Fruit fly (Drosophila melanogaster) whole organism, embryonic: ENCODE measurements around the gene CG6847.

Source experiments
- CG10267 ChIP-seq: fragments of 200-800 bp; sonication (Bioruptor generic); optimal IDR thresholded peaks from 2 replicates; lab custom pipeline; 2018; ENCODE audit warnings: missing biosample characterization, mild to moderate bottlenecking, missing genetic modification characterization, moderate library complexity
- CG10462 ChIP-seq: fragments of 200-800 bp; sonication (Bioruptor generic); optimal IDR thresholded peaks from 2 replicates; lab custom pipeline; 2016; ENCODE audit warnings: missing biosample characterization, missing genetic modification characterization
- CG11696 ChIP-seq: fragments of 200-800 bp; sonication (Bioruptor generic); IDR thresholded peaks from 2 replicates; pipeline ENCODE4 v1.3.6; 2022; ENCODE audit warnings: missing biosample characterization, missing genetic modification characterization
- CG12744 ChIP-seq: fragments of 200-800 bp; sonication (Bioruptor generic); optimal IDR thresholded peaks from 2 replicates; lab custom pipeline; 2016; ENCODE audit warnings: missing biosample characterization, missing genetic modification characterization
- CG13424 ChIP-seq: fragments of 200-800 bp; sonication (Bioruptor generic); optimal IDR thresholded peaks from 2 replicates; lab custom pipeline; 2019; ENCODE audit warnings: missing biosample characterization, mild to moderate bottlenecking, missing genetic modification characterization, moderate library complexity
- CG15269 ChIP-seq: fragments of 200-800 bp; sonication (Bioruptor generic); optimal IDR thresholded peaks from 2 replicates; lab custom pipeline; 2018; ENCODE audit warnings: missing biosample characterization, mild to moderate bottlenecking, missing genetic modification characterization, moderate library complexity
- CG32767 ChIP-seq: fragments of 200-800 bp; sonication (Bioruptor generic); IDR thresholded peaks from 2 replicates; pipeline ENCODE4 v1.3.6; 2022; ENCODE audit warnings: missing biosample characterization, missing genetic modification characterization
- CG3407 ChIP-seq: fragments of 200-800 bp; sonication (Bioruptor generic); optimal IDR thresholded peaks from 2 replicates; lab custom pipeline; 2018; ENCODE audit warnings: missing biosample characterization, mild to moderate bottlenecking, missing genetic modification characterization
- CG5953 ChIP-seq: fragments of 200-800 bp; sonication (Bioruptor generic); IDR thresholded peaks from 2 replicates; pipeline ENCODE4 v1.3.6; 2022; ENCODE audit warnings: missing biosample characterization, missing genetic modification characterization
- CG7357 ChIP-seq: fragments of 200-800 bp; sonication (Bioruptor generic); IDR thresholded peaks from 3 replicates; pipeline ENCODE4 v1.3.6; 2022; ENCODE audit warnings: missing biosample characterization, missing genetic modification characterization
- CG8290 ChIP-seq, 3 experiments: fragments of 200-800 bp; sonication (Bioruptor generic); optimal IDR thresholded peaks; 2 replicates each; lab custom pipeline; 2016 to 2019; ENCODE audit warnings: missing biosample characterization in 3 of 3, missing genetic modification characterization in 3 of 3, mild to moderate bottlenecking in 2 of 3, moderate library complexity in 1 of 3
- CG8388 ChIP-seq: fragments of 200-800 bp; sonication (Bioruptor generic); optimal IDR thresholded peaks from 2 replicates; lab custom pipeline; 2019; ENCODE audit warnings: missing biosample characterization, mild to moderate bottlenecking, missing genetic modification characterization, moderate library complexity
- CG8478 ChIP-seq: fragments of >200 bp; optimal IDR thresholded peaks from 2 replicates; lab custom pipeline; 2018
- CTCF ChIP-seq: fragments of 200-800 bp; sonication (Bioruptor generic); optimal IDR thresholded peaks from 2 replicates; lab custom pipeline; 2017; ENCODE audit warnings: missing biosample characterization, mild to moderate bottlenecking, missing genetic modification characterization, moderate library complexity
- Deaf1 ChIP-seq: fragments of 200-800 bp; optimal IDR thresholded peaks from 3 replicates; lab custom pipeline; 2019; ENCODE audit warnings: missing biosample characterization, mild to moderate bottlenecking, missing genetic modification characterization, moderate library complexity
- Dip3 ChIP-seq: fragments of 200-800 bp; sonication (Bioruptor generic); optimal IDR thresholded peaks from 3 replicates; lab custom pipeline; 2016; ENCODE audit warnings: missing biosample characterization, missing genetic modification characterization
- Doc3 ChIP-seq: fragments of 200-800 bp; sonication (Bioruptor generic); IDR thresholded peaks from 3 replicates; pipeline ENCODE4 v1.3.6; 2022; ENCODE audit warnings: missing biosample characterization, missing genetic modification characterization; ENCODE audit not compliant: partially characterized antibody
- Elba2 ChIP-seq: fragments of 200-800 bp; sonication (Bioruptor generic); optimal IDR thresholded peaks from 3 replicates; lab custom pipeline; 2016; ENCODE audit warnings: missing biosample characterization, missing genetic modification characterization
- Hmr ChIP-seq: fragments of 200-800 bp; sonication (Bioruptor generic); optimal IDR thresholded peaks from 3 replicates; lab custom pipeline; 2017; ENCODE audit warnings: mild to moderate bottlenecking, missing biosample characterization, missing genetic modification reagents, missing genetic modification characterization
- Lim3 ChIP-seq: fragments of 200-800 bp; sonication (Bioruptor generic); IDR thresholded peaks from 2 replicates; pipeline ENCODE4 v1.3.6; 2022; ENCODE audit warnings: missing biosample characterization, missing genetic modification characterization
- PHDP ChIP-seq: fragments of 200-800 bp; sonication (Bioruptor generic); optimal IDR thresholded peaks from 3 replicates; lab custom pipeline; 2018; ENCODE audit warnings: missing biosample characterization, mild to moderate bottlenecking, missing genetic modification characterization, moderate library complexity
- Ravus ChIP-seq: fragments of 200-800 bp; sonication (Bioruptor generic); IDR thresholded peaks from 2 replicates; pipeline ENCODE4 v1.3.6; 2022; ENCODE audit warnings: missing biosample characterization, missing genetic modification characterization
- Scr ChIP-seq: fragments of 200-800 bp; sonication (Bioruptor generic); IDR thresholded peaks from 2 replicates; pipeline ENCODE4 v1.3.6; 2022; ENCODE audit warnings: missing biosample characterization, missing genetic modification characterization; ENCODE audit not compliant: partially characterized antibody
- Six4 ChIP-seq: fragments of 200-800 bp; sonication (Bioruptor generic); optimal IDR thresholded peaks from 2 replicates; lab custom pipeline; 2016; ENCODE audit warnings: missing biosample characterization, missing genetic modification characterization
- Sox100B ChIP-seq: fragments of 200-800 bp; sonication (Bioruptor generic); optimal IDR thresholded peaks from 3 replicates; lab custom pipeline; 2018; ENCODE audit warnings: missing biosample characterization, mild to moderate bottlenecking, missing genetic modification characterization
- Trl ChIP-seq, 3 experiments: fragments of >200 bp in 2 of 3; fragments of 200-800 bp in 1 of 3; sonication (Bioruptor generic) in 1 of 3; optimal IDR thresholded peaks; 2 replicates in 1 of 3; 3 replicates in 2 of 3; lab custom pipeline; 2016 to 2017; ENCODE audit warnings: missing biosample characterization in 1 of 3, missing genetic modification characterization in 1 of 3
- YL-1 ChIP-seq: fragments of 200-800 bp; sonication (Bioruptor generic); optimal IDR thresholded peaks from 3 replicates; lab custom pipeline; 2017; ENCODE audit warnings: missing biosample characterization, mild to moderate bottlenecking, missing genetic modification characterization
- abd-A ChIP-seq: fragments of 200-800 bp; sonication (Bioruptor generic); optimal IDR thresholded peaks from 3 replicates; lab custom pipeline; 2019; ENCODE audit warnings: missing biosample characterization, mild to moderate bottlenecking, missing genetic modification characterization, moderate library complexity
- az2 ChIP-seq: fragments of 200-800 bp; sonication (Bioruptor generic); optimal IDR thresholded peaks from 3 replicates; lab custom pipeline; 2016; ENCODE audit warnings: missing biosample characterization, missing genetic modification characterization
- bab2 ChIP-seq: fragments of 200-800 bp; sonication (Bioruptor generic); optimal IDR thresholded peaks from 2 replicates; lab custom pipeline; 2016; ENCODE audit warnings: missing biosample characterization, missing genetic modification characterization
- cg ChIP-seq: fragments of 200-800 bp; sonication (Bioruptor generic); optimal IDR thresholded peaks from 3 replicates; lab custom pipeline; 2019; ENCODE audit warnings: missing biosample characterization, mild to moderate bottlenecking, missing genetic modification characterization, moderate library complexity
- chinmo ChIP-seq: fragments of 200-800 bp; sonication (Bioruptor generic); IDR thresholded peaks from 4 replicates; pipeline ENCODE4 v1.3.6; 2022; ENCODE audit warnings: missing biosample characterization, missing genetic modification characterization; ENCODE audit not compliant: partially characterized antibody
- crol ChIP-seq: fragments of 200-800 bp; sonication (Bioruptor generic); IDR thresholded peaks from 2 replicates; pipeline ENCODE4 v1.3.6; 2022; ENCODE audit warnings: missing biosample characterization, missing genetic modification characterization
- dmrt99B ChIP-seq: fragments of 200-800 bp; sonication (Bioruptor generic); optimal IDR thresholded peaks from 2 replicates; lab custom pipeline; 2018; ENCODE audit warnings: missing biosample characterization, mild to moderate bottlenecking, missing genetic modification characterization, moderate library complexity
- ewg ChIP-seq: fragments of 200-800 bp; sonication (Bioruptor generic); optimal IDR thresholded peaks from 3 replicates; lab custom pipeline; 2017; ENCODE audit warnings: mild to moderate bottlenecking, missing biosample characterization, missing genetic modification reagents, missing genetic modification characterization
- nerfin-2 ChIP-seq: fragments of 200-800 bp; sonication (Bioruptor generic); IDR thresholded peaks from 2 replicates; pipeline ENCODE4 v1.3.6; 2022; ENCODE audit warnings: missing biosample characterization, missing genetic modification characterization; ENCODE audit not compliant: partially characterized antibody
- pfk ChIP-seq: fragments of 200-800 bp; sonication (Bioruptor generic); optimal IDR thresholded peaks from 2 replicates; lab custom pipeline; 2018; ENCODE audit warnings: missing biosample characterization, mild to moderate bottlenecking, missing genetic modification characterization, moderate library complexity
- pho ChIP-seq: fragments of 200-800 bp; sonication (Bioruptor generic); optimal IDR thresholded peaks from 2 replicates; lab custom pipeline; 2016; ENCODE audit warnings: missing biosample characterization, missing genetic modification characterization
- psq ChIP-seq: fragments of 200-800 bp; sonication (Bioruptor generic); optimal IDR thresholded peaks from 2 replicates; lab custom pipeline; 2017; ENCODE audit warnings: missing biosample characterization, missing genetic modification characterization
- ro ChIP-seq: fragments of 200-800 bp; sonication (Bioruptor generic); IDR thresholded peaks from 2 replicates; pipeline ENCODE4 v1.3.6; 2022; ENCODE audit warnings: missing biosample characterization, missing genetic modification characterization
- scrt ChIP-seq: fragments of 200-800 bp; sonication (Bioruptor generic); optimal IDR thresholded peaks from 2 replicates; lab custom pipeline; 2018; ENCODE audit warnings: missing biosample characterization, mild to moderate bottlenecking, missing genetic modification characterization, moderate library complexity
- slou ChIP-seq: fragments of 200-800 bp; sonication (Bioruptor generic); optimal IDR thresholded peaks from 3 replicates; lab custom pipeline; 2016; ENCODE audit warnings: missing biosample characterization, missing genetic modification characterization
- yki ChIP-seq: fragments of >200 bp; optimal IDR thresholded peaks from 3 replicates; lab custom pipeline; 2018
- zen ChIP-seq: fragments of 200-800 bp; sonication (Bioruptor generic); optimal IDR thresholded peaks from 3 replicates; lab custom pipeline; 2018; ENCODE audit warnings: missing biosample characterization, mild to moderate bottlenecking, missing genetic modification characterization, moderate library complexity
- zfh1 ChIP-seq: fragments of 200-800 bp; sonication (Bioruptor generic); IDR thresholded peaks from 3 replicates; pipeline ENCODE4 v1.3.6; 2022; ENCODE audit warnings: missing biosample characterization, missing genetic modification characterization

The CG6847 gene

dm6 chrX:17940677-17941076, 29.4 kb downstream of the CG6847 start:
- TF ChIP-seq CG3407, result no peak
- no peak for TF ChIP-seq Six4

dm6 chrX:17963008-17963744, 51.9 kb downstream of the CG6847 start:
- peak; percentile 78 for TF ChIP-seq CG8478
- TF ChIP-seq crol (GFP tag; lab: Robert Waterston, UW), result peak; percentile 40; the same call in 1 of the 2 replicates
- peak; percentile 39 for TF ChIP-seq cg (GFP tag; lab: Kevin White, UChicago)
- peak; percentile 62 for TF ChIP-seq abd-A
- TF ChIP-seq CG15269, result no peak
- no peak for TF ChIP-seq CG10267 (tag; lab: Kevin White, UChicago)
- peak; percentile 51 for TF ChIP-seq scrt (GFP tag; lab: Kevin White, UChicago)
- no peak for TF ChIP-seq CG5953 (GFP tag; lab: Robert Waterston, UW)
- no peak for TF ChIP-seq zfh1 (GFP tag; lab: Robert Waterston, UW)
- TF ChIP-seq dmrt99B (tag; lab: Kevin White, UChicago), result no peak
- TF ChIP-seq psq, result peak; percentile 14
- peak; percentile 96 for TF ChIP-seq pfk (GFP tag; lab: Kevin White, UChicago)
- TF ChIP-seq Trl (optimal IDR thresholded peaks at IDR 0.05; lab: Kevin White, UChicago), result peak; percentile 22 to 73
- no peak for TF ChIP-seq Trl (GFP tag; optimal IDR thresholded peaks at IDR 0.05; lab: Kevin White, UChicago)
- TF ChIP-seq ewg (GFP tag; lab: Kevin White, UChicago), result peak; percentile 46
- no peak for TF ChIP-seq bab2
- no peak for TF ChIP-seq CG12744 (GFP tag; lab: Kevin White, UChicago)
- no peak for TF ChIP-seq Lim3 (GFP tag; lab: Robert Waterston, UW)
- peak; percentile 16 for TF ChIP-seq Deaf1 (tag; lab: Kevin White, UChicago)
- peak; percentile 26; the same call in 1 of the 2 replicates for TF ChIP-seq CG32767 (GFP tag; lab: Robert Waterston, UW)
- TF ChIP-seq, all 482 proteins: peak for 11

dm6 chrX:17967046-17967445, 55.8 kb downstream of the CG6847 start:
- TF ChIP-seq pho (GFP tag; lab: Kevin White, UChicago) (no peak), Deaf1 (tag; lab: Kevin White, UChicago) (peak; percentile 74), yki (no peak), chinmo (GFP tag; lab: Robert Waterston, UW) (0 out of 4 replicates have a peak, but pooled peaks have one; percentile 8), scrt (GFP tag; lab: Kevin White, UChicago) (peak; percentile 16), pfk (GFP tag; lab: Kevin White, UChicago) (peak; percentile 96), abd-A (peak; percentile 26), CG8290 (GFP tag; optimal IDR thresholded peaks at IDR 0.05; lab: Kevin White, UChicago) (no peak), CG8290 (tag; optimal IDR thresholded peaks at IDR 0.05; lab: Kevin White, UChicago) (peak in 1 of 2 experiments; percentile 8)

dm6 chrX:17968134-17968533, 56.9 kb downstream of the CG6847 start:
- TF ChIP-seq Sox100B (GFP tag; lab: Kevin White, UChicago) (no peak), CG8388 (GFP tag; lab: Kevin White, UChicago) (no peak), az2 (GFP tag; lab: Kevin White, UChicago) (no peak), Hmr (GFP tag; lab: Kevin White, UChicago) (peak; percentile 31), Ravus (no peak), Doc3 (GFP tag; lab: Robert Waterston, UW) (no peak), Scr (GFP tag; lab: Robert Waterston, UW) (no peak), Elba2 (no peak), PHDP (no peak), zen (tag; lab: Kevin White, UChicago) (no peak), CG7357 (GFP tag; lab: Robert Waterston, UW) (no peak), CG10462 (GFP tag; lab: Kevin White, UChicago) (no peak), nerfin-2 (GFP tag; lab: Robert Waterston, UW) (no peak), slou (GFP tag; lab: Kevin White, UChicago) (no peak), ro (GFP tag; lab: Robert Waterston, UW) (no peak), CTCF (peak; percentile 84), Dip3 (GFP tag; lab: Kevin White, UChicago) (no peak), YL-1 (GFP tag; lab: Kevin White, UChicago) (no peak), CG13424 (tag; lab: Kevin White, UChicago) (no peak), CG11696 (no peak), CG32767 (GFP tag; lab: Robert Waterston, UW) (no peak)
